Fruit fly (Drosophila melanogaster) whole organism, embryonic: ENCODE data around the gene asun.

Source experiments
- Atf6 ChIP-seq: fragments of 200-800 bp; sonication (Bioruptor generic); IDR thresholded peaks from 2 replicates; pipeline ENCODE4 v1.3.6; 2022; ENCODE audit warnings: missing biosample characterization, missing genetic modification characterization
- Awh ChIP-seq: fragments of 200-800 bp; sonication (Bioruptor generic); IDR thresholded peaks from 2 replicates; pipeline ENCODE4, ENCODE4 v1.3.6; 2022; ENCODE audit warnings: missing biosample characterization, missing genetic modification characterization
- CG10147 ChIP-seq: fragments of 200-800 bp; sonication (Bioruptor generic); optimal IDR thresholded peaks from 2 replicates; lab custom pipeline; 2019; ENCODE audit warnings: missing biosample characterization, mild to moderate bottlenecking, missing genetic modification characterization, moderate library complexity
- CG1024 ChIP-seq: fragments of 200-800 bp; sonication (Bioruptor generic); IDR thresholded peaks from 2 replicates; pipeline ENCODE4 v1.3.6; 2022; ENCODE audit warnings: missing biosample characterization, missing genetic modification characterization
- CG10366 ChIP-seq: fragments of 200-800 bp; sonication (Bioruptor generic); IDR thresholded peaks from 2 replicates; pipeline ENCODE4 v1.3.6; 2022; ENCODE audit warnings: missing biosample characterization, missing genetic modification characterization
- CG12104 ChIP-seq: fragments of 200-800 bp; sonication (Bioruptor generic); optimal IDR thresholded peaks from 3 replicates; lab custom pipeline; 2016; ENCODE audit warnings: missing biosample characterization, missing genetic modification characterization
- CG12236 ChIP-seq: fragments of 200-800 bp; sonication (Bioruptor generic); optimal IDR thresholded peaks from 2 replicates; lab custom pipeline; 2016; ENCODE audit warnings: missing biosample characterization, missing genetic modification characterization
- CG14050 ChIP-seq: fragments of 200-800 bp; sonication (Bioruptor generic); IDR thresholded peaks from 3 replicates; pipeline ENCODE4 v1.3.6; 2022; ENCODE audit warnings: missing biosample characterization, missing genetic modification characterization
- CG1529 ChIP-seq: fragments of 200-800 bp; sonication (Bioruptor generic); optimal IDR thresholded peaks from 3 replicates; lab custom pipeline; 2018; ENCODE audit warnings: missing biosample characterization, missing genetic modification characterization
- CG16779 ChIP-seq: fragments of 200-800 bp; sonication (Bioruptor generic); IDR thresholded peaks from 2 replicates; pipeline ENCODE4 v1.3.6; 2022; ENCODE audit warnings: missing biosample characterization, missing genetic modification characterization
- CG2116 ChIP-seq: fragments of 200-800 bp; sonication (Bioruptor generic); optimal IDR thresholded peaks from 3 replicates; lab custom pipeline; 2018; ENCODE audit warnings: missing biosample characterization, mild to moderate bottlenecking, missing genetic modification characterization
- CG3995 ChIP-seq: fragments of 200-800 bp; sonication (Bioruptor generic); optimal IDR thresholded peaks from 3 replicates; lab custom pipeline; 2016; ENCODE audit warnings: missing biosample characterization, missing genetic modification characterization
- CG4707 ChIP-seq: fragments of 200-800 bp; sonication (Bioruptor generic); optimal IDR thresholded peaks from 2 replicates; lab custom pipeline; 2018; ENCODE audit warnings: missing biosample characterization, mild to moderate bottlenecking, missing genetic modification characterization, moderate library complexity
- CG5953 ChIP-seq: fragments of 200-800 bp; sonication (Bioruptor generic); IDR thresholded peaks from 2 replicates; pipeline ENCODE4 v1.3.6; 2022; ENCODE audit warnings: missing biosample characterization, missing genetic modification characterization
- CG6791 ChIP-seq: fragments of 200-800 bp; sonication (Bioruptor generic); IDR thresholded peaks from 3 replicates; pipeline ENCODE4 v1.3.6; 2022; ENCODE audit warnings: missing biosample characterization, missing genetic modification characterization; ENCODE audit not compliant: partially characterized antibody
- CG7786 ChIP-seq: fragments of 200-800 bp; sonication (Bioruptor generic); optimal IDR thresholded peaks from 2 replicates; lab custom pipeline; 2016; ENCODE audit warnings: missing biosample characterization, missing genetic modification characterization
- CG7839 ChIP-seq: fragments of 200-800 bp; sonication (Bioruptor generic); optimal IDR thresholded peaks from 3 replicates; lab custom pipeline; 2018; ENCODE audit warnings: missing biosample characterization, mild to moderate bottlenecking, missing genetic modification characterization, moderate library complexity
- CG8359 ChIP-seq: fragments of 200-800 bp; sonication (Bioruptor generic); optimal IDR thresholded peaks from 2 replicates; lab custom pipeline; 2017; ENCODE audit warnings: missing biosample characterization, mild to moderate bottlenecking, missing genetic modification characterization, borderline replicate concordance
- D19B ChIP-seq: fragments of 200-800 bp; sonication (Bioruptor generic); optimal IDR thresholded peaks from 2 replicates; lab custom pipeline; 2017; ENCODE audit warnings: missing biosample characterization, mild to moderate bottlenecking, missing genetic modification characterization
- Dek ChIP-seq: fragments of 200-800 bp; sonication (Bioruptor generic); optimal IDR thresholded peaks from 3 replicates; lab custom pipeline; 2019; ENCODE audit warnings: missing biosample characterization, mild to moderate bottlenecking, missing genetic modification characterization, moderate library complexity
- Drgx ChIP-seq: fragments of 200-800 bp; sonication (Bioruptor generic); IDR thresholded peaks from 2 replicates; pipeline ENCODE4 v1.3.6; 2022; ENCODE audit warnings: missing biosample characterization, missing genetic modification characterization
- Gug ChIP-seq: fragments of 200-800 bp; sonication (Bioruptor generic); IDR thresholded peaks from 4 replicates; pipeline ENCODE4 v1.3.6; 2022; ENCODE audit warnings: missing biosample characterization, missing genetic modification characterization
- Hsf ChIP-seq: fragments of 200-800 bp; sonication (Bioruptor generic); optimal IDR thresholded peaks from 3 replicates; lab custom pipeline; 2016; ENCODE audit warnings: missing biosample characterization, missing genetic modification characterization
- Oli ChIP-seq: fragments of 200-800 bp; sonication (Bioruptor generic); optimal IDR thresholded peaks from 2 replicates; lab custom pipeline; 2018; ENCODE audit warnings: missing biosample characterization, mild to moderate bottlenecking, missing genetic modification characterization, moderate library complexity
- PHDP ChIP-seq: fragments of 200-800 bp; sonication (Bioruptor generic); optimal IDR thresholded peaks from 3 replicates; lab custom pipeline; 2018; ENCODE audit warnings: missing biosample characterization, mild to moderate bottlenecking, missing genetic modification characterization, moderate library complexity
- Xrp1 ChIP-seq: fragments of 200-800 bp; sonication (Bioruptor generic); IDR thresholded peaks from 2 replicates; pipeline ENCODE4 v1.3.6; 2022; ENCODE audit warnings: missing biosample characterization, missing genetic modification characterization
- YL-1 ChIP-seq: fragments of 200-800 bp; sonication (Bioruptor generic); optimal IDR thresholded peaks from 3 replicates; lab custom pipeline; 2017; ENCODE audit warnings: missing biosample characterization, mild to moderate bottlenecking, missing genetic modification characterization
- ash1 ChIP-seq: fragments of 200-800 bp; sonication (Bioruptor generic); optimal IDR thresholded peaks from 2 replicates; lab custom pipeline; 2018; ENCODE audit warnings: missing biosample characterization, mild to moderate bottlenecking, missing genetic modification characterization
- cad ChIP-seq: fragments of >200 bp; optimal IDR thresholded peaks from 2 replicates; lab custom pipeline; 2017; ENCODE audit warnings: missing biosample characterization, missing genetic modification characterization
- ci ChIP-seq: fragments of 200-800 bp; sonication (Bioruptor generic); IDR thresholded peaks from 3 replicates; pipeline ENCODE4 v1.3.6; 2022; ENCODE audit warnings: missing biosample characterization, missing genetic modification characterization
- croc ChIP-seq: fragments of 200-800 bp; sonication (Bioruptor generic); conservative IDR thresholded peaks from 3 replicates; pipeline ENCODE4 v1.3.6; 2022; ENCODE audit warnings: missing biosample characterization, missing genetic modification characterization
- danr ChIP-seq: fragments of 200-800 bp; sonication (Bioruptor generic); IDR thresholded peaks from 2 replicates; pipeline ENCODE4 v1.3.6; 2022; ENCODE audit warnings: missing biosample characterization, missing genetic modification characterization
- disco-r ChIP-seq: fragments of 200-800 bp; sonication (Bioruptor generic); optimal IDR thresholded peaks from 2 replicates; lab custom pipeline; 2016; ENCODE audit warnings: missing biosample characterization, missing genetic modification characterization
- dmrt11E ChIP-seq: fragments of 200-800 bp; sonication (Bioruptor generic); optimal IDR thresholded peaks from 3 replicates; lab custom pipeline; 2018; ENCODE audit warnings: missing biosample characterization, mild to moderate bottlenecking, missing genetic modification characterization, moderate library complexity
- dysf ChIP-seq: fragments of 200-800 bp; sonication (Bioruptor generic); IDR thresholded peaks from 3 replicates; pipeline ENCODE4 v1.3.6; 2022; ENCODE audit warnings: missing biosample characterization, missing genetic modification characterization
- en ChIP-seq: fragments of 200-800 bp; sonication (Bioruptor generic); optimal IDR thresholded peaks from 2 replicates; lab custom pipeline; 2016; ENCODE audit warnings: missing biosample characterization, missing genetic modification characterization
- gem ChIP-seq: fragments of 200-800 bp; sonication (Bioruptor generic); optimal IDR thresholded peaks from 2 replicates; lab custom pipeline; 2019; ENCODE audit warnings: missing biosample characterization, mild to moderate bottlenecking, missing genetic modification characterization, moderate library complexity
- hb ChIP-seq: fragments of 200-800 bp; sonication (Bioruptor generic); IDR thresholded peaks from 3 replicates; pipeline ENCODE4 v1.3.6; 2022; ENCODE audit warnings: missing biosample characterization, missing genetic modification characterization; ENCODE audit not compliant: partially characterized antibody
- hbn ChIP-seq: fragments of 200-800 bp; sonication (Bioruptor generic); IDR thresholded peaks from 2 replicates; pipeline ENCODE4 v1.3.6; 2022; ENCODE audit warnings: missing biosample characterization, missing genetic modification characterization; ENCODE audit not compliant: partially characterized antibody
- kah ChIP-seq: fragments of 200-800 bp; sonication (Bioruptor generic); optimal IDR thresholded peaks from 2 replicates; lab custom pipeline; 2018; ENCODE audit warnings: missing biosample characterization, mild to moderate bottlenecking, missing genetic modification characterization
- lab ChIP-seq: fragments of 200-800 bp; sonication (Bioruptor generic); optimal IDR thresholded peaks from 3 replicates; lab custom pipeline; 2017; ENCODE audit warnings: missing biosample characterization, missing genetic modification characterization, mild to moderate bottlenecking, moderate library complexity, missing genetic modification reagents
- lola ChIP-seq, 3 experiments: fragments of >200 bp in 2 of 3; fragments of 200-800 bp in 1 of 3; sonication (Bioruptor generic) in 1 of 3; optimal IDR thresholded peaks; 2 replicates each; lab custom pipeline; 2017 to 2019; ENCODE audit warnings: missing biosample characterization in 3 of 3, missing genetic modification characterization in 3 of 3, mild to moderate bottlenecking in 1 of 3, moderate library complexity in 1 of 3
- nerfin-2 ChIP-seq: fragments of 200-800 bp; sonication (Bioruptor generic); IDR thresholded peaks from 2 replicates; pipeline ENCODE4 v1.3.6; 2022; ENCODE audit warnings: missing biosample characterization, missing genetic modification characterization; ENCODE audit not compliant: partially characterized antibody
- pfk ChIP-seq: fragments of 200-800 bp; sonication (Bioruptor generic); optimal IDR thresholded peaks from 2 replicates; lab custom pipeline; 2018; ENCODE audit warnings: missing biosample characterization, mild to moderate bottlenecking, missing genetic modification characterization, moderate library complexity
- rib ChIP-seq: fragments of 200-800 bp; sonication (Bioruptor generic); IDR thresholded peaks from 2 replicates; pipeline ENCODE4 v1.3.6; 2022; ENCODE audit warnings: missing biosample characterization, missing genetic modification characterization
- sc ChIP-seq, 3 experiments: fragments of >200 bp in 2 of 3; fragments of 200-800 bp in 1 of 3; sonication (Bioruptor generic) in 1 of 3; optimal IDR thresholded peaks; 2 replicates in 2 of 3; 3 replicates in 1 of 3; lab custom pipeline; 2017; ENCODE audit warnings: mild to moderate bottlenecking in 1 of 3, missing biosample characterization in 1 of 3, missing genetic modification characterization in 1 of 3, missing genetic modification reagents in 1 of 3
- so ChIP-seq: fragments of 200-800 bp; sonication (Bioruptor generic); IDR thresholded peaks from 3 replicates; pipeline ENCODE4 v1.3.6; 2022; ENCODE audit warnings: missing biosample characterization, missing genetic modification characterization
- wek ChIP-seq: fragments of 200-800 bp; sonication (Bioruptor generic); optimal IDR thresholded peaks from 3 replicates; lab custom pipeline; 2018; ENCODE audit warnings: missing biosample characterization, mild to moderate bottlenecking, missing genetic modification characterization, moderate library complexity
- zf30C ChIP-seq: fragments of 200-800 bp; sonication (Bioruptor generic); optimal IDR thresholded peaks from 3 replicates; lab custom pipeline; 2018; ENCODE audit warnings: missing biosample characterization, mild to moderate bottlenecking, missing genetic modification characterization

Gene asun

DNA sequence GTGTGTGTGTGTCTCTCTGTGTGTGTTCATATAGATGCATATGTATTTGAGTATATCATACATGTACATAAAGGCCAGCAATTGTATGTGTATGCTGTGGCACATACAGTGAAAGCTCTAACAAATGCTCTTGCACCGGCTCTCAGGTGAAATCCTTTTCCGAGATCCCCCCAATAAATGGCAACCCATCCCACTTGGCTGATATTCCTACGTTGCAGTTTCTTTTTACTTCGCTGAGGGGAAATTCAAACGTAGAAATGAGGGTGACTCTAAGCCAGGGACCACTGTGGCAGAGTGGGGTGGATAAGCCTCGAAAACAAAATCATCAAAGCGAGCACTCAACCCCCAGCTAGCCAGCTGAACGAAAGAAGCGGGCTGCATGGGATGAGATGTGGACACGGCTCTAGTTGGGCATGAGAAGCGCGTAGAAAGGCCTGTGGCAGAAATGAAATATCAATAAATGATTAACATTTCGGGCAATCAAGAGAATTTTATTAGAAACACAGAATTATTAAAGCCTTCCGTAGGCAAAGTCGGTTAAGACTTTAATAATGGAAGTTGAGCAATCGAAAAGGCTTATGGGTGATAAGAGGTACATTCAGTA is 41.7 kb upstream of the asun start (continued):
- TF ChIP-seq CG12104 (peak; percentile 94), sc (optimal IDR thresholded peaks at IDR 0.05; lab: Kevin White, UChicago) (no peak), sc (GFP tag; optimal IDR thresholded peaks at IDR 0.05; lab: Kevin White, UChicago) (peak; percentile 98), CG10147 (GFP tag; lab: Kevin White, UChicago) (peak; percentile 96), CG6791 (GFP tag; lab: Robert Waterston, UW) (0 out of 3 replicates have a peak, but pooled peaks have one; percentile 27), nerfin-2 (no peak), hbn (GFP tag; lab: Robert Waterston, UW) (no peak), CG1024 (GFP tag; lab: Robert Waterston, UW) (peak; percentile 98), Atf6 (GFP tag; lab: Robert Waterston, UW) (peak; percentile 99), CG7786 (GFP tag; lab: Kevin White, UChicago) (peak; percentile 99), Drgx (GFP tag; lab: Robert Waterston, UW) (peak; percentile 99), zf30C (no peak), lola (GFP tag; optimal IDR thresholded peaks at IDR 0.05; lab: Kevin White, UChicago) (peak in 2 of 3 experiments; percentile 37 to 64), dmrt11E (peak; percentile 93), PHDP (tag; lab: Kevin White, UChicago) (peak; percentile 99), cad (GFP tag; lab: Kevin White, UChicago) (no peak), CG8359 (GFP tag; lab: Kevin White, UChicago) (peak; percentile 94), YL-1 (peak; percentile 94), CG3995 (GFP tag; lab: Kevin White, UChicago) (peak; percentile 86), D19B (peak; percentile 93), en (GFP tag; lab: Kevin White, UChicago) (peak; percentile 99), ash1 (GFP tag; lab: Kevin White, UChicago) (peak; percentile 98), kah (peak; percentile 97), Hsf (GFP tag; lab: Kevin White, UChicago) (peak; percentile 99), lab (GFP tag; lab: Kevin White, UChicago) (peak; percentile 100), disco-r (GFP tag; lab: Kevin White, UChicago) (peak; percentile 99), CG10366 (GFP tag; lab: Robert Waterston, UW) (peak; percentile 100), dysf (GFP tag; lab: Robert Waterston, UW) (peak; percentile 100), CG7839 (tag; lab: Kevin White, UChicago) (peak; percentile 100), gem (tag; lab: Kevin White, UChicago) (peak; percentile 99), ci (GFP tag; lab: Robert Waterston, UW) (peak; percentile 100), wek (GFP tag; lab: Kevin White, UChicago) (peak; percentile 97), CG14050 (GFP tag; lab: Robert Waterston, UW) (peak; percentile 99), Awh (GFP tag; lab: Robert Waterston, UW) (peak; percentile 100), CG5953 (GFP tag; lab: Robert Waterston, UW) (peak; percentile 100), rib (GFP tag; lab: Robert Waterston, UW) (peak; percentile 98), Dek (peak; percentile 99), CG1529 (peak; percentile 99), so (peak; percentile 100), hb (no peak), CG12236 (GFP tag; lab: Kevin White, UChicago) (peak; percentile 99), pfk (GFP tag; lab: Kevin White, UChicago) (peak; percentile 71), CG2116 (GFP tag; lab: Kevin White, UChicago) (peak; percentile 85), croc (peak; percentile 99), Oli (tag; lab: Kevin White, UChicago) (peak; percentile 99), Xrp1 (GFP tag; lab: Robert Waterston, UW) (peak; percentile 100), CG4707 (GFP tag; lab: Kevin White, UChicago) (peak; percentile 98), danr (peak; percentile 99), Gug (peak; percentile 100), CG16779 (GFP tag; lab: Robert Waterston, UW) (peak; percentile 99)
